Worm (Caenorhabditis elegans) whole organism, mixed stage, embryonic: ENCODE results near the gene F47B10.8.

Source experiments
- M03D4.4 ChIP-seq: sonication (generic microtip); optimal IDR thresholded peaks from 2 replicates; lab custom pipeline; 2017; ENCODE audit warnings: mild to moderate bottlenecking, missing genetic modification characterization, missing compliant biosample characterization
- ces-1 ChIP-seq: fragments of 150-350 bp; optimal IDR thresholded peaks from 2 replicates; lab custom pipeline; 2014; ENCODE audit warnings: missing biosample characterization, missing genetic modification reagents, missing genetic modification characterization
- lin-13 ChIP-seq: fragments of 150-350 bp; optimal IDR thresholded peaks from 2 replicates; lab custom pipeline; 2014; ENCODE audit warnings: missing biosample characterization, missing genetic modification characterization
- nhr-12 ChIP-seq: fragments of 150-350 bp; optimal IDR thresholded peaks from 2 replicates; lab custom pipeline; 2014; ENCODE audit warnings: missing biosample characterization, missing genetic modification characterization
- nhr-237 ChIP-seq: fragments of 150-350 bp; optimal IDR thresholded peaks from 2 replicates; lab custom pipeline; 2014; ENCODE audit warnings: missing biosample characterization, missing genetic modification characterization
- nhr-28 ChIP-seq: fragments of 150-350 bp; optimal IDR thresholded peaks from 2 replicates; lab custom pipeline; 2014; ENCODE audit warnings: missing biosample characterization, missing genetic modification characterization
- nhr-76 ChIP-seq: sonication (generic microtip); optimal IDR thresholded peaks from 2 replicates; lab custom pipeline; 2017; ENCODE audit warnings: missing biosample characterization, missing genetic modification characterization
- pha-4 ChIP-seq: fragments of 150-350 bp; optimal IDR thresholded peaks from 2 replicates; lab custom pipeline; 2018; ENCODE audit warnings: missing biosample characterization, missing genetic modification reagents, missing genetic modification characterization
- snpc-4 ChIP-seq: fragments of 150-350 bp; optimal IDR thresholded peaks from 2 replicates; lab custom pipeline; 2014; ENCODE audit warnings: missing biosample characterization, missing genetic modification characterization
- sptf-1 ChIP-seq: sonication (generic microtip); optimal IDR thresholded peaks from 2 replicates; lab custom pipeline; 2017; ENCODE audit warnings: mild to moderate bottlenecking, missing genetic modification characterization, moderate library complexity, missing compliant biosample characterization
- unc-39 ChIP-seq: fragments of 150-350 bp; optimal IDR thresholded peaks from 2 replicates; lab custom pipeline; 2014; ENCODE audit warnings: missing biosample characterization, missing genetic modification characterization
- ztf-11 ChIP-seq: fragments of 150-350 bp; optimal IDR thresholded peaks from 2 replicates; lab custom pipeline; 2014; ENCODE audit warnings: missing biosample characterization, missing genetic modification characterization

DNA sequence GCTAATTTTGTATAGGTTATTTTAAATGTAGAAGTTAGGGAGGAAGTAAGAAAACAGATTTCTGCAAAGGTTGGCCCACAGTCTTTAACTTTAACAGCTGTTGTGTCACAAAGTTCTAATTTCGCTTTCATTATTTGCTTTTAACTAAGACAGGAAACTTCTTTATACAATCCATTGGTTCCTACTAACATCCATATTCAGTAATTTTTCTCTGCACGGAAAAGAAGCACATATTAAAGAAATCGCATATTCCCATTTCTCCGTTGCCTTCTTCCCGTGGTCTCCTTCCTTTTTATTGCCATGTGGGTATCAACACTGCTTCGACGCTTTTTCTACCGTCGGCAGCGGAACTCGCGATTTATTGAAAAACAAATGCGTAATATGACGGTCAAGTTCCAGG lies 28.6 kb downstream of the F47B10.8 start, which contains the start of gene T21E8.6:
- TF ChIP-seq snpc-4 (tag; lab: Kevin White, UChicago): no peak
- no peak for TF ChIP-seq nhr-28
- no peak for TF ChIP-seq nhr-237
- no peak for TF ChIP-seq nhr-76
- TF ChIP-seq ces-1 (GFP tag; lab: Kevin White, UChicago): no peak
- no peak for TF ChIP-seq ztf-11
- no peak for TF ChIP-seq M03D4.4
- TF ChIP-seq nhr-12 (tag; lab: Kevin White, UChicago): no peak
- no peak for TF ChIP-seq unc-39 (tag; lab: Kevin White, UChicago)
- no peak for TF ChIP-seq sptf-1
- no peak for TF ChIP-seq pha-4
- no peak for TF ChIP-seq lin-13 (tag; lab: Kevin White, UChicago)
